Worm (Caenorhabditis elegans): ENCODE results near the gene ugt-66.

DNA sequence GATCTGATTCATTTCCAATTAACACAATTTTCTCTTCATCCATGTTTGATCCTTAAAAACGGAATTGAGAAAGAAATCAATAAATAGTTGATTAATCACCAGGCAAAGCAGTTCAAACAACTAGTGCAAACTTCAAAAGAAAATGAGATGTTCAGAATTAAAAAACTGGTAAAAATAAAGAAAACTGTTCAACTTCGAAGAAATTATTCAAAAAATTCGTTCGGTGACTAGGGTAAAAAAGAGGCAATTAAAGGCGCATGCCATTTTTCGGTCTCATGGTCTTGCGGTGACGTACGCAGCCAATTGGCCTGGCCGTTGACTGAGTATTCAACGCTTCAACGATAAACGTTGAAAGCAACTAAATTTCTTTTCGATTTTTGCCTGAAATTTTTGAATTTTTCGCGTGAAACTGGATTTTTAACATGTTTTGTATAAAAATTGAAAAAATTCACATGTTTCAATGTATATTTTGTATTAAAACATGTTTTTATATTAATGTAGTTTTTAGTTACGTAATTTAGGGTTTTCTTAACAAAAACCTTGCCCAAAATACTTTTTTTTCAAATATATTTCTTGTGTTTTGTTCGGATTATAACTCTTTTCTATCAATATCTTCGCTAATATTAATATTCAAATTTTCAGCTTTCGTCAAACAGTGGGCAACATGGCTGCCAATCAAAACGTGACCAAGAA, 11.9 kb upstream of the ugt-66 start, which contains the start of the genes sna-3 and rps-3:
- TF ChIP-seq snpc-4 (tag; optimal IDR thresholded peaks at IDR 0.05): no peak
- no peak for TF ChIP-seq unc-62 (GFP tag; optimal IDR thresholded peaks at IDR 0.05)
- TF ChIP-seq nhr-25 (tag; optimal IDR thresholded peaks at IDR 0.05): peak; percentile 83
- no peak for TF ChIP-seq elt-1 (tag; optimal IDR thresholded peaks at IDR 0.05)
- peak; percentile 31 for TF ChIP-seq nhr-11 (tag; optimal IDR thresholded peaks at IDR 0.05)
- no peak for TF ChIP-seq nhr-77 (tag; optimal IDR thresholded peaks at IDR 0.05)
- TF ChIP-seq elt-3 (tag; optimal IDR thresholded peaks at IDR 0.05): no peak
- no peak for TF ChIP-seq zag-1 (tag; optimal IDR thresholded peaks at IDR 0.05)
- peak; percentile 40 for TF ChIP-seq ama-1 (optimal IDR thresholded peaks at IDR 0.05)
- peak; percentile 65 for TF ChIP-seq pqm-1 (tag; optimal IDR thresholded peaks at IDR 0.05)
